Worm (Caenorhabditis elegans) whole organism, midembryonic: ENCODE results near the gene phf-32.

Experiments used
- T22C8.4 ChIP-seq: fragments of 200-800 bp; sonication (Bioruptor generic); IDR thresholded peaks from 2 replicates; pipeline ENCODE4 v1.3.6; 2022; ENCODE audit warnings: missing genetic modification characterization, missing compliant biosample characterization
- cog-1 ChIP-seq: sonication (generic microtip); optimal IDR thresholded peaks from 2 replicates; lab custom pipeline; 2016; ENCODE audit warnings: missing genetic modification characterization, missing compliant biosample characterization
- flt-1 ChIP-seq: fragments of 200-800 bp; sonication (Bioruptor generic); IDR thresholded peaks from 2 replicates; pipeline ENCODE4 v1.3.6; 2022; ENCODE audit warnings: missing genetic modification characterization, missing compliant biosample characterization
- klf-2 ChIP-seq: fragments of 200-800 bp; sonication (Bioruptor generic); conservative IDR thresholded peaks from 2 replicates; pipeline ENCODE4 v1.3.6; 2022; ENCODE audit warnings: missing genetic modification reagents, missing genetic modification characterization, missing compliant biosample characterization
- med-1 ChIP-seq: sonication (generic microtip); optimal IDR thresholded peaks from 2 replicates; lab custom pipeline; 2017; ENCODE audit warnings: missing genetic modification characterization, mild to moderate bottlenecking, missing compliant biosample characterization, antibody characterized with exemption, missing genetic modification reagents; ENCODE audit not compliant: insufficient read depth
- tab-1 ChIP-seq: fragments of 200-800 bp; sonication (Bioruptor generic); IDR thresholded peaks from 2 replicates; pipeline ENCODE4 v1.3.6; 2022; ENCODE audit warnings: missing genetic modification characterization, missing compliant biosample characterization
- ztf-23 ChIP-seq: fragments of 200-800 bp; sonication (Bioruptor generic); IDR thresholded peaks from 2 replicates; pipeline ENCODE4 v1.3.6; 2022; ENCODE audit warnings: missing genetic modification reagents, missing genetic modification characterization, missing compliant biosample characterization

DNA sequence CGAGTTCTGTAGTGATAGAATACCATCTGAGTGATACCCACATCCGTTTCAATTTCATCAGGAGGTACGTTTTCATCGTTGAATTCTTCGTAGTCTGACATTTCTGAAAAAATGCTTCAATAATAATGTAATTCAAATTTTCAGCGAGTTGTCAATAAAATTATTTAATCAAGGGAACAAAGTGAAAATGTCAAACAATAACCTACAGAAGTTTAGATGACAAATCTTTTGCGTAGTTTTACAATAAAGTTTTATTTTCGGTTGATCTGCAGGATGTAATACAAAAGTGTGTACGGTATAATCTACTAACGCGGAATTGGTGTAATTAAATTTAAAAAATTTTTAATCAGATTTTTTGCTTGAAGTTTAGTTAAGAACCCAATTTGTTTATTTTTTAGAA, 18.4 kb upstream of the phf-32 start, which contains the start of gene C04B4.5:
- TF ChIP-seq flt-1 (GFP tag; lab: Robert Waterston, UW) (no peak), tab-1 (GFP tag; lab: Robert Waterston, UW) (no peak), T22C8.4 (GFP tag; lab: Robert Waterston, UW) (no peak), klf-2 (GFP tag; lab: Robert Waterston, UW) (no peak), ztf-23 (GFP tag; lab: Robert Waterston, UW) (no peak), cog-1 (no peak), med-1 (GFP tag; lab: Kevin White, UChicago) (no peak)
